Fruit fly (Drosophila melanogaster) whole organism, prepupa: ENCODE results near the gene Rassf.
A peak's percentile ranks its signal among the peaks of the same experiment; 100 is the strongest.

Source experiments
- Blimp-1 ChIP-seq: fragments of 200-800 bp; sonication (Bioruptor generic); optimal IDR thresholded peaks from 3 replicates; lab custom pipeline; 2017; ENCODE audit warnings: missing biosample characterization, missing genetic modification characterization, mild to moderate bottlenecking, moderate library complexity, missing genetic modification reagents
- CG10631 ChIP-seq: fragments of 200-800 bp; sonication (Bioruptor generic); optimal IDR thresholded peaks from 2 replicates; lab custom pipeline; 2016; ENCODE audit warnings: missing biosample characterization, missing genetic modification characterization
- CG10669 ChIP-seq: fragments of 200-800 bp; sonication (Bioruptor generic); optimal IDR thresholded peaks from 3 replicates; lab custom pipeline; 2018; ENCODE audit warnings: missing biosample characterization, mild to moderate bottlenecking, missing genetic modification characterization, moderate library complexity
- CG15336 ChIP-seq: fragments of 200-800 bp; sonication (Bioruptor generic); IDR thresholded peaks from 2 replicates; pipeline ENCODE4 v1.3.6; 2022; ENCODE audit warnings: missing biosample characterization, missing genetic modification characterization
- CG34406 ChIP-seq: fragments of 200-800 bp; sonication (Bioruptor generic); optimal IDR thresholded peaks from 3 replicates; lab custom pipeline; 2016; ENCODE audit warnings: missing biosample characterization, missing genetic modification characterization
- CG6276 ChIP-seq: fragments of 200-800 bp; sonication (Bioruptor generic); optimal IDR thresholded peaks from 2 replicates; lab custom pipeline; 2017; ENCODE audit warnings: missing biosample characterization, mild to moderate bottlenecking, missing genetic modification characterization
- CG9139 ChIP-seq: fragments of 200-800 bp; sonication (Bioruptor generic); optimal IDR thresholded peaks from 3 replicates; lab custom pipeline; 2017; ENCODE audit warnings: missing biosample characterization, mild to moderate bottlenecking, missing genetic modification characterization
- Eip93F ChIP-seq: fragments of 200-800 bp; sonication (Bioruptor generic); optimal IDR thresholded peaks from 2 replicates; lab custom pipeline; 2016; ENCODE audit warnings: missing biosample characterization, mild to moderate bottlenecking, missing genetic modification characterization
- Gug ChIP-seq: fragments of 200-800 bp; sonication (Bioruptor generic); IDR thresholded peaks from 2 replicates; pipeline ENCODE4 v1.3.6; 2022; ENCODE audit warnings: missing biosample characterization, missing genetic modification characterization
- dac ChIP-seq: fragments of 200-800 bp; sonication (Bioruptor generic); optimal IDR thresholded peaks from 2 replicates; lab custom pipeline; 2017; ENCODE audit warnings: missing biosample characterization, mild to moderate bottlenecking, missing genetic modification characterization
- salr ChIP-seq, 2 experiments: fragments of 200-800 bp; sonication (Bioruptor generic); optimal IDR thresholded peaks; 3 replicates each; lab custom pipeline; 2016 to 2018; ENCODE audit warnings: missing biosample characterization in 2 of 2, missing genetic modification characterization in 2 of 2, mild to moderate bottlenecking in 1 of 2
- spab ChIP-seq: fragments of 200-800 bp; sonication (Bioruptor generic); optimal IDR thresholded peaks from 2 replicates; lab custom pipeline; 2017; ENCODE audit warnings: missing biosample characterization, mild to moderate bottlenecking, missing genetic modification characterization, missing genetic modification reagents

DNA sequence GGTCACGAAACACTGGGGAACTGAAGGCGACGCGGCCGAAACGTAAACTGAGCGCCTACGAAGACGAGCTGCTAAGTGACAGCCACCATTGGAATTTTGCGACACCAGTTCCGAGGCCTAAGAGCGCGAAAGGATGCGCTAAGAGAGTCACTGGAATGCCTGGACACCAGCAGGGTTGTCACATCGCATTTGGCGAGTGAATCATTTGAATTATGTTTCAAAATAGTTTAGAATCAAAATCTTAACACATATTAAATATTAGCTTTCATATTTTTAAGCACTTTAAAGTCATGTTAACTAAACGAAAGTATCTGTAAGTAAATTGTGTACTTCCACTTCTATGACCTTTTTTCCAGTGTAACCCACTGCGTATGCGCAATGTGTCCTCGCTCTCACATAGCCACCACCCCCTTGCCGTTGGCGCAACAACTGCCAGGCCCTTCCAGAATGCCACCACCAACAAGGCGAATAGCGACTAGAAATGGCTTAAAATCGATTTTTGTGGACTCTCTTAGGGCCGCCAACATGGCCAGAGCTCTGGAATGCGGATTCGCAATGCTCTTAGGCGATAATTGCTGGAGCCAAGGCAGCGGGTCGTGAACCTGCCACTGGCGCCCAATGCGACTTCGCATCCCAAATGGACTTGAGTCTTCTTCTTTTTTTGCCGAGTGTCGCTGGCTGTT, 4.9 kb downstream of the Rassf start, which contains the start of gene Cow:
- TF ChIP-seq CG34406 (GFP tag; lab: Kevin White, UChicago), result no peak
- peak; percentile 59 for TF ChIP-seq Gug (GFP tag; lab: Robert Waterston, UW)
- TF ChIP-seq salr (GFP tag; optimal IDR thresholded peaks at IDR 0.05; lab: Kevin White, UChicago), result peak in 1 of 2 experiments; percentile 2
- no peak for TF ChIP-seq CG9139 (GFP tag; lab: Kevin White, UChicago)
- TF ChIP-seq CG10669, result peak; percentile 48
- TF ChIP-seq dac (GFP tag; lab: Kevin White, UChicago), result peak; percentile 9
- TF ChIP-seq Eip93F (GFP tag; lab: Kevin White, UChicago), result no peak
- TF ChIP-seq CG6276 (GFP tag; lab: Kevin White, UChicago), result peak; percentile 13
- TF ChIP-seq Blimp-1 (GFP tag; lab: Kevin White, UChicago), result no peak
- TF ChIP-seq spab (GFP tag; lab: Kevin White, UChicago), result peak; percentile 31
- TF ChIP-seq CG15336, result peak; percentile 36; the same call in 1 of the 2 replicates
- peak; percentile 31 for TF ChIP-seq CG10631 (GFP tag; lab: Kevin White, UChicago)
